Fruit fly (Drosophila melanogaster) whole organism, embryonic: Measurements from ENCODE around the gene CG9263.

Experiments
- Blimp-1 ChIP-seq: fragments of 200-800 bp; sonication (Bioruptor generic); optimal IDR thresholded peaks from 3 replicates; lab custom pipeline; 2018; ENCODE audit warnings: missing biosample characterization, missing genetic modification characterization, mild to moderate bottlenecking, moderate library complexity, missing genetic modification reagents
- Bteb2 ChIP-seq: fragments of 200-800 bp; sonication (Bioruptor generic); optimal IDR thresholded peaks from 2 replicates; lab custom pipeline; 2016; ENCODE audit warnings: missing biosample characterization, missing genetic modification characterization
- CG12155 ChIP-seq: fragments of 200-800 bp; sonication (Bioruptor generic); optimal IDR thresholded peaks from 3 replicates; lab custom pipeline; 2016; ENCODE audit warnings: missing biosample characterization, missing genetic modification characterization
- CG12391 ChIP-seq: fragments of 200-800 bp; sonication (Bioruptor generic); optimal IDR thresholded peaks from 3 replicates; lab custom pipeline; 2018; ENCODE audit warnings: missing biosample characterization, mild to moderate bottlenecking, missing genetic modification characterization, moderate library complexity
- CG16863 ChIP-seq: fragments of 200-800 bp; sonication (Bioruptor generic); optimal IDR thresholded peaks from 3 replicates; lab custom pipeline; 2016; ENCODE audit warnings: missing biosample characterization, missing genetic modification characterization
- CG18764 ChIP-seq: fragments of 200-800 bp; sonication (Bioruptor generic); optimal IDR thresholded peaks from 3 replicates; lab custom pipeline; 2016; ENCODE audit warnings: missing biosample characterization, missing genetic modification characterization
- CG30431 ChIP-seq: fragments of 200-800 bp; sonication (Bioruptor generic); optimal IDR thresholded peaks from 2 replicates; lab custom pipeline; 2017; ENCODE audit warnings: missing biosample characterization, missing genetic modification characterization
- CG3281 ChIP-seq: fragments of 200-800 bp; sonication (Bioruptor generic); optimal IDR thresholded peaks from 3 replicates; lab custom pipeline; 2017; ENCODE audit warnings: missing biosample characterization, mild to moderate bottlenecking, missing genetic modification characterization
- CG3995 ChIP-seq: fragments of 200-800 bp; sonication (Bioruptor generic); optimal IDR thresholded peaks from 3 replicates; lab custom pipeline; 2016; ENCODE audit warnings: missing biosample characterization, missing genetic modification characterization
- CG5180 ChIP-seq: fragments of 200-800 bp; sonication (Bioruptor generic); optimal IDR thresholded peaks from 3 replicates; lab custom pipeline; 2017; ENCODE audit warnings: missing biosample characterization, missing genetic modification characterization, mild to moderate bottlenecking, moderate library complexity, missing genetic modification reagents
- CG5245 ChIP-seq: fragments of 200-800 bp; sonication (Bioruptor generic); optimal IDR thresholded peaks from 3 replicates; lab custom pipeline; 2016; ENCODE audit warnings: missing biosample characterization, missing genetic modification characterization
- CG6854 ChIP-seq: fragments of 200-800 bp; sonication (Bioruptor generic); optimal IDR thresholded peaks from 3 replicates; lab custom pipeline; 2017; ENCODE audit warnings: missing biosample characterization, mild to moderate bottlenecking, missing genetic modification characterization
- CG8388 ChIP-seq: fragments of 200-800 bp; sonication (Bioruptor generic); optimal IDR thresholded peaks from 2 replicates; lab custom pipeline; 2019; ENCODE audit warnings: missing biosample characterization, mild to moderate bottlenecking, missing genetic modification characterization, moderate library complexity
- Chrac-16 ChIP-seq: fragments of 200-800 bp; sonication (Bioruptor generic); optimal IDR thresholded peaks from 3 replicates; lab custom pipeline; 2016; ENCODE audit warnings: missing biosample characterization, missing genetic modification characterization
- CoRest ChIP-seq: fragments of 200-800 bp; sonication (Bioruptor generic); optimal IDR thresholded peaks from 3 replicates; lab custom pipeline; 2018; ENCODE audit warnings: missing biosample characterization, mild to moderate bottlenecking, missing genetic modification characterization, moderate library complexity
- Deaf1 ChIP-seq: fragments of 200-800 bp; optimal IDR thresholded peaks from 3 replicates; lab custom pipeline; 2019; ENCODE audit warnings: missing biosample characterization, mild to moderate bottlenecking, missing genetic modification characterization, moderate library complexity
- Gsc ChIP-seq: fragments of 200-800 bp; sonication (Bioruptor generic); IDR thresholded peaks from 2 replicates; pipeline ENCODE4 v1.3.6; 2022; ENCODE audit warnings: missing biosample characterization, missing genetic modification characterization
- Gug ChIP-seq: fragments of 200-800 bp; sonication (Bioruptor generic); IDR thresholded peaks from 4 replicates; pipeline ENCODE4 v1.3.6; 2022; ENCODE audit warnings: missing biosample characterization, missing genetic modification characterization
- H15 ChIP-seq: fragments of 200-800 bp; sonication (Bioruptor generic); IDR thresholded peaks from 3 replicates; pipeline ENCODE4 v1.3.6; 2022; ENCODE audit warnings: missing biosample characterization, missing genetic modification characterization
- Lpt ChIP-seq: fragments of >200 bp; optimal IDR thresholded peaks from 2 replicates; lab custom pipeline; 2018; ENCODE audit warnings: missing biosample characterization, missing genetic modification characterization
- Med ChIP-seq: fragments of 200-800 bp; sonication (Bioruptor generic); peaks from one replicate; lab custom pipeline; 2016; ENCODE audit warnings: missing biosample characterization, missing genetic modification characterization, mild to moderate bottlenecking, inconsistent platforms, moderate library complexity
- Neu2 ChIP-seq: fragments of 200-800 bp; sonication (Bioruptor generic); optimal IDR thresholded peaks from 3 replicates; lab custom pipeline; 2016; ENCODE audit warnings: missing biosample characterization, missing genetic modification characterization, borderline replicate concordance
- Oli ChIP-seq: fragments of 200-800 bp; sonication (Bioruptor generic); optimal IDR thresholded peaks from 2 replicates; lab custom pipeline; 2018; ENCODE audit warnings: missing biosample characterization, mild to moderate bottlenecking, missing genetic modification characterization, moderate library complexity
- Xrp1 ChIP-seq: fragments of 200-800 bp; sonication (Bioruptor generic); IDR thresholded peaks from 2 replicates; pipeline ENCODE4 v1.3.6; 2022; ENCODE audit warnings: missing biosample characterization, missing genetic modification characterization
- ab ChIP-seq: fragments of 200-800 bp; sonication (Bioruptor generic); optimal IDR thresholded peaks from 2 replicates; lab custom pipeline; 2016; ENCODE audit warnings: missing biosample characterization, missing genetic modification characterization
- abd-A ChIP-seq: fragments of 200-800 bp; sonication (Bioruptor generic); optimal IDR thresholded peaks from 3 replicates; lab custom pipeline; 2019; ENCODE audit warnings: missing biosample characterization, mild to moderate bottlenecking, missing genetic modification characterization, moderate library complexity
- ac ChIP-seq: fragments of 200-800 bp; sonication (Bioruptor generic); optimal IDR thresholded peaks from 3 replicates; lab custom pipeline; 2017; ENCODE audit warnings: missing biosample characterization, mild to moderate bottlenecking, missing genetic modification characterization
- ash1 ChIP-seq: fragments of 200-800 bp; sonication (Bioruptor generic); optimal IDR thresholded peaks from 2 replicates; lab custom pipeline; 2018; ENCODE audit warnings: missing biosample characterization, mild to moderate bottlenecking, missing genetic modification characterization
- bab2 ChIP-seq: fragments of 200-800 bp; sonication (Bioruptor generic); optimal IDR thresholded peaks from 2 replicates; lab custom pipeline; 2016; ENCODE audit warnings: missing biosample characterization, missing genetic modification characterization
- bigmax ChIP-seq: fragments of 200-800 bp; sonication (Bioruptor generic); optimal IDR thresholded peaks from 2 replicates; lab custom pipeline; 2018; ENCODE audit warnings: missing biosample characterization, mild to moderate bottlenecking, missing genetic modification characterization
- br ChIP-seq: fragments of >200 bp; optimal IDR thresholded peaks from 2 replicates; lab custom pipeline; 2017
- cg ChIP-seq: fragments of 200-800 bp; sonication (Bioruptor generic); optimal IDR thresholded peaks from 3 replicates; lab custom pipeline; 2019; ENCODE audit warnings: missing biosample characterization, mild to moderate bottlenecking, missing genetic modification characterization, moderate library complexity
- dan ChIP-seq: fragments of 200-800 bp; sonication (Bioruptor generic); IDR thresholded peaks from 2 replicates; pipeline ENCODE4 v1.3.6; 2022; ENCODE audit warnings: missing biosample characterization, missing genetic modification characterization
- dpn ChIP-seq, 2 experiments: fragments of 200-800 bp; sonication (Bioruptor generic); optimal IDR thresholded peaks; 3 replicates each; lab custom pipeline; 2016; ENCODE audit warnings: missing biosample characterization in 2 of 2, missing genetic modification characterization in 2 of 2
- ewg ChIP-seq: fragments of 200-800 bp; sonication (Bioruptor generic); optimal IDR thresholded peaks from 3 replicates; lab custom pipeline; 2017; ENCODE audit warnings: mild to moderate bottlenecking, missing biosample characterization, missing genetic modification reagents, missing genetic modification characterization
- fd64A ChIP-seq: fragments of 200-800 bp; sonication (Bioruptor generic); optimal IDR thresholded peaks from 3 replicates; lab custom pipeline; 2018; ENCODE audit warnings: missing biosample characterization, mild to moderate bottlenecking, missing genetic modification characterization
- gsb ChIP-seq: fragments of 200-800 bp; sonication (Bioruptor generic); IDR thresholded peaks from 2 replicates; pipeline ENCODE4 v1.3.6; 2022; ENCODE audit warnings: missing biosample characterization, missing genetic modification characterization
- h ChIP-seq: fragments of >200 bp; optimal IDR thresholded peaks from 2 replicates; lab custom pipeline; 2017
- kah ChIP-seq: fragments of 200-800 bp; sonication (Bioruptor generic); optimal IDR thresholded peaks from 2 replicates; lab custom pipeline; 2018; ENCODE audit warnings: missing biosample characterization, mild to moderate bottlenecking, missing genetic modification characterization
- lbe ChIP-seq: fragments of 200-800 bp; sonication (Bioruptor generic); optimal IDR thresholded peaks from 2 replicates; lab custom pipeline; 2016; ENCODE audit warnings: missing biosample characterization, mild to moderate bottlenecking, missing genetic modification characterization
- rib ChIP-seq: fragments of 200-800 bp; sonication (Bioruptor generic); IDR thresholded peaks from 2 replicates; pipeline ENCODE4 v1.3.6; 2022; ENCODE audit warnings: missing biosample characterization, missing genetic modification characterization
- ro ChIP-seq: fragments of 200-800 bp; sonication (Bioruptor generic); IDR thresholded peaks from 2 replicates; pipeline ENCODE4 v1.3.6; 2022; ENCODE audit warnings: missing biosample characterization, missing genetic modification characterization
- salm ChIP-seq: fragments of 200-800 bp; sonication (Bioruptor generic); optimal IDR thresholded peaks from 2 replicates; lab custom pipeline; 2018; ENCODE audit warnings: missing biosample characterization, mild to moderate bottlenecking, missing genetic modification characterization
- schlank ChIP-seq: fragments of 200-800 bp; sonication (Bioruptor generic); optimal IDR thresholded peaks from 2 replicates; lab custom pipeline; 2018; ENCODE audit warnings: missing biosample characterization, mild to moderate bottlenecking, missing genetic modification characterization
- sd ChIP-seq: fragments of 200-800 bp; sonication (Bioruptor generic); optimal IDR thresholded peaks from 3 replicates; lab custom pipeline; 2018; ENCODE audit warnings: missing biosample characterization, mild to moderate bottlenecking, missing genetic modification characterization, moderate library complexity
- slbo ChIP-seq: fragments of 200-800 bp; sonication (Bioruptor generic); IDR thresholded peaks from 2 replicates; pipeline ENCODE4 v1.3.6; 2022; ENCODE audit warnings: missing biosample characterization, missing genetic modification characterization
- tgo ChIP-seq: fragments of 200-800 bp; sonication (Bioruptor generic); IDR thresholded peaks from 3 replicates; pipeline ENCODE4 v1.3.6; 2022; ENCODE audit warnings: missing biosample characterization, missing genetic modification characterization
- vvl ChIP-seq: fragments of 200-800 bp; sonication (Bioruptor generic); IDR thresholded peaks from 2 replicates; pipeline ENCODE4 v1.3.6; 2022; ENCODE audit warnings: missing biosample characterization, missing genetic modification characterization
- wdn ChIP-seq: fragments of 200-800 bp; sonication (Bioruptor generic); IDR thresholded peaks from 2 replicates; pipeline ENCODE4 v1.3.6; 2022; ENCODE audit warnings: missing biosample characterization, missing genetic modification characterization

The CG9263 gene

dm6 chr2L:13514945-13515687, 27.3 kb downstream of the CG9263 start (continued):
- no peak for TF ChIP-seq dan
- peak; percentile 75 for TF ChIP-seq H15
- peak; percentile 44 for TF ChIP-seq CG16863 (GFP tag; lab: Kevin White, UChicago)
- no peak for TF ChIP-seq lbe (GFP tag; lab: Kevin White, UChicago)
- peak; percentile 51 for TF ChIP-seq Gsc (GFP tag; lab: Robert Waterston, UW)
- peak; percentile 44 for TF ChIP-seq CG30431 (GFP tag; lab: Kevin White, UChicago)
- peak; percentile 68 for TF ChIP-seq CG12155 (GFP tag; lab: Kevin White, UChicago)
- peak; percentile 50 for TF ChIP-seq Bteb2 (GFP tag; lab: Kevin White, UChicago)
- TF ChIP-seq CoRest (tag; lab: Kevin White, UChicago), result peak; percentile 55
- TF ChIP-seq CG3995, result peak; percentile 29
- TF ChIP-seq Deaf1 (tag; lab: Kevin White, UChicago), result peak; percentile 57
- no peak for TF ChIP-seq salm
- no peak for TF ChIP-seq ac (GFP tag; lab: Kevin White, UChicago)
- no peak for TF ChIP-seq fd64A (GFP tag; lab: Kevin White, UChicago)
- TF ChIP-seq bigmax (GFP tag; lab: Kevin White, UChicago), result no peak

- TF ChIP-seq rib (GFP tag; lab: Robert Waterston, UW) (peak; percentile 54), ash1 (GFP tag; lab: Kevin White, UChicago) (no peak), ro (GFP tag; lab: Robert Waterston, UW) (no peak), CG5180 (GFP tag; lab: Kevin White, UChicago) (peak; percentile 10), CG8388 (peak; percentile 33), Oli (tag; lab: Kevin White, UChicago) (peak; percentile 64), Med (GFP tag; lab: Kevin White, UChicago) (peak; percentile 91), ewg (GFP tag; lab: Kevin White, UChicago) (peak; percentile 56), Lpt (GFP tag; lab: Kevin White, UChicago) (no peak), vvl (GFP tag; lab: Robert Waterston, UW) (no peak; the same call in none of the 2 replicates), bab2 (GFP tag; lab: Kevin White, UChicago) (no peak), CG5245 (GFP tag; lab: Kevin White, UChicago) (no peak), tgo (peak; percentile 70), dpn (GFP tag; optimal IDR thresholded peaks at IDR 0.05; lab: Kevin White, UChicago) (peak in 1 of 2 experiments; percentile 26), sd (tag; lab: Kevin White, UChicago) (peak; percentile 65), slbo (GFP tag; lab: Robert Waterston, UW) (peak; percentile 84), CG18764 (GFP tag; lab: Kevin White, UChicago) (no peak), CG3281 (GFP tag; lab: Kevin White, UChicago) (peak; percentile 60), br (lab: Kevin White, UChicago) (no peak), Chrac-16 (GFP tag; lab: Kevin White, UChicago) (peak; percentile 36), Gug (GFP tag; lab: Robert Waterston, UW) (peak; percentile 60; the same call in 1 of the 4 replicates), abd-A (tag; lab: Kevin White, UChicago) (peak; percentile 63), gsb (GFP tag; lab: Robert Waterston, UW) (peak; percentile 9; the same call in 1 of the 2 replicates), cg (GFP tag; lab: Kevin White, UChicago) (peak; percentile 3), kah (GFP tag; lab: Kevin White, UChicago) (no peak), h (no peak), CG6854 (peak; percentile 62), ab (GFP tag; lab: Kevin White, UChicago) (no peak), wdn (GFP tag; lab: Robert Waterston, UW) (peak; percentile 45), CG12391 (tag; lab: Kevin White, UChicago) (peak; percentile 47), schlank (tag; lab: Kevin White, UChicago) (peak; percentile 3), Neu2 (GFP tag; lab: Kevin White, UChicago) (no peak), Blimp-1 (no peak), Xrp1 (peak; percentile 52; the same call in 1 of the 2 replicates)
Observed at dm6 chr2L:13514262-13514937, 28.0 kb downstream of the CG9263 start.
